Fruit fly (Drosophila melanogaster) whole organism, embryonic: ENCODE measurements around the gene CG7432.

Experiments used
- Antp ChIP-seq: fragments of 200-800 bp; sonication (Bioruptor generic); optimal IDR thresholded peaks from 3 replicates; lab custom pipeline; 2016; ENCODE audit warnings: missing biosample characterization, missing genetic modification characterization
- B-H1 ChIP-seq: fragments of 200-800 bp; sonication (Bioruptor generic); IDR thresholded peaks from 3 replicates; pipeline ENCODE4 v1.3.6; 2022; ENCODE audit warnings: missing biosample characterization, missing genetic modification characterization
- CG10147 ChIP-seq: fragments of 200-800 bp; sonication (Bioruptor generic); optimal IDR thresholded peaks from 2 replicates; lab custom pipeline; 2019; ENCODE audit warnings: missing biosample characterization, mild to moderate bottlenecking, missing genetic modification characterization, moderate library complexity
- CG11085 ChIP-seq: fragments of 200-800 bp; sonication (Bioruptor generic); IDR thresholded peaks from 2 replicates; pipeline ENCODE4 v1.3.6; 2022; ENCODE audit warnings: missing biosample characterization, missing genetic modification characterization
- CG11398 ChIP-seq: fragments of 200-800 bp; sonication (Bioruptor generic); optimal IDR thresholded peaks from 2 replicates; lab custom pipeline; 2016; ENCODE audit warnings: missing biosample characterization, missing genetic modification characterization
- CG11560 ChIP-seq: fragments of 200-800 bp; sonication (Bioruptor generic); IDR thresholded peaks from 3 replicates; pipeline ENCODE4 v1.3.6; 2022; ENCODE audit warnings: missing biosample characterization, missing genetic modification characterization
- CG12219 ChIP-seq: fragments of 200-800 bp; sonication (Bioruptor generic); optimal IDR thresholded peaks from 3 replicates; lab custom pipeline; 2018; ENCODE audit warnings: missing biosample characterization, mild to moderate bottlenecking, missing genetic modification characterization
- CG13296 ChIP-seq: fragments of 200-800 bp; sonication (Bioruptor generic); optimal IDR thresholded peaks from 3 replicates; lab custom pipeline; 2018; ENCODE audit warnings: missing biosample characterization, mild to moderate bottlenecking, missing genetic modification characterization
- CG15514 ChIP-seq: fragments of 200-800 bp; sonication (Bioruptor generic); optimal IDR thresholded peaks from 3 replicates; lab custom pipeline; 2017; ENCODE audit warnings: missing biosample characterization, missing genetic modification characterization, mild to moderate bottlenecking, moderate library complexity, missing genetic modification reagents
- CG15601 ChIP-seq: fragments of 200-800 bp; sonication (Bioruptor generic); optimal IDR thresholded peaks from 3 replicates; lab custom pipeline; 2019; ENCODE audit warnings: missing biosample characterization, mild to moderate bottlenecking, missing genetic modification characterization, moderate library complexity
- CG1647 ChIP-seq: fragments of 200-800 bp; sonication (Bioruptor generic); optimal IDR thresholded peaks from 3 replicates; lab custom pipeline; 2016; ENCODE audit warnings: missing biosample characterization, missing genetic modification characterization
- CG16779 ChIP-seq: fragments of 200-800 bp; sonication (Bioruptor generic); IDR thresholded peaks from 2 replicates; pipeline ENCODE4 v1.3.6; 2022; ENCODE audit warnings: missing biosample characterization, missing genetic modification characterization
- CG17829 ChIP-seq: fragments of 200-800 bp; optimal IDR thresholded peaks from 2 replicates; lab custom pipeline; 2019; ENCODE audit warnings: missing biosample characterization, mild to moderate bottlenecking, missing genetic modification characterization, moderate library complexity
- CG2199 ChIP-seq: fragments of 200-800 bp; sonication (Bioruptor generic); IDR thresholded peaks from 3 replicates; pipeline ENCODE4 v1.3.6; 2022; ENCODE audit warnings: missing biosample characterization, missing genetic modification characterization
- CG4360 ChIP-seq: fragments of 200-800 bp; sonication (Bioruptor generic); IDR thresholded peaks from 2 replicates; pipeline ENCODE4 v1.3.6; 2022; ENCODE audit warnings: missing biosample characterization, missing genetic modification characterization
- CG6689 ChIP-seq: fragments of 200-800 bp; sonication (Bioruptor generic); IDR thresholded peaks from 2 replicates; pipeline ENCODE4 v1.3.6; 2022; ENCODE audit warnings: missing biosample characterization, missing genetic modification characterization
- CG7556 ChIP-seq: fragments of 200-800 bp; sonication (Bioruptor generic); optimal IDR thresholded peaks from 2 replicates; lab custom pipeline; 2017; ENCODE audit warnings: missing biosample characterization, mild to moderate bottlenecking, missing genetic modification characterization
- CG9817 ChIP-seq: fragments of 200-800 bp; sonication (Bioruptor generic); optimal IDR thresholded peaks from 2 replicates; lab custom pipeline; 2018; ENCODE audit warnings: missing biosample characterization, mild to moderate bottlenecking, missing genetic modification characterization, moderate library complexity
- CG9932 ChIP-seq: fragments of 200-800 bp; sonication (Bioruptor generic); IDR thresholded peaks from 2 replicates; pipeline ENCODE4 v1.3.6; 2022; ENCODE audit warnings: missing biosample characterization, missing genetic modification characterization
- Dad ChIP-seq: fragments of 200-800 bp; sonication (Bioruptor generic); optimal IDR thresholded peaks from 3 replicates; lab custom pipeline; 2016; ENCODE audit warnings: missing biosample characterization, missing genetic modification characterization
- Doc2 ChIP-seq: fragments of 200-800 bp; sonication (Bioruptor generic); IDR thresholded peaks from 2 replicates; pipeline ENCODE4 v1.3.6; 2022; ENCODE audit warnings: missing biosample characterization, missing genetic modification characterization
- Fer1 ChIP-seq: fragments of 200-800 bp; sonication (Bioruptor generic); optimal IDR thresholded peaks from 2 replicates; lab custom pipeline; 2017; ENCODE audit warnings: missing biosample characterization, mild to moderate bottlenecking, missing genetic modification characterization
- Fer3 ChIP-seq: fragments of 200-800 bp; sonication (Bioruptor generic); optimal IDR thresholded peaks from 2 replicates; lab custom pipeline; 2018; ENCODE audit warnings: missing biosample characterization, mild to moderate bottlenecking, missing genetic modification characterization, moderate library complexity
- Gsc ChIP-seq: fragments of 200-800 bp; sonication (Bioruptor generic); IDR thresholded peaks from 2 replicates; pipeline ENCODE4 v1.3.6; 2022; ENCODE audit warnings: missing biosample characterization, missing genetic modification characterization
- HLH54F ChIP-seq: fragments of 200-800 bp; sonication (Bioruptor generic); optimal IDR thresholded peaks from 3 replicates; lab custom pipeline; 2016; ENCODE audit warnings: missing biosample characterization, missing genetic modification characterization
- Hmx ChIP-seq: fragments of 200-800 bp; sonication (Bioruptor generic); optimal IDR thresholded peaks from 2 replicates; lab custom pipeline; 2016; ENCODE audit warnings: missing biosample characterization, missing genetic modification characterization
- MBD-R2 ChIP-seq: fragments of 200-800 bp; sonication (Bioruptor generic); IDR thresholded peaks from 2 replicates; pipeline ENCODE4 v1.3.6; 2022; ENCODE audit warnings: missing biosample characterization, missing genetic modification characterization
- Mrtf ChIP-seq: fragments of 200-800 bp; sonication (Bioruptor generic); IDR thresholded peaks from 3 replicates; pipeline ENCODE4 v1.3.6; 2022; ENCODE audit warnings: missing biosample characterization, missing genetic modification characterization
- Nf-YC ChIP-seq: fragments of 200-800 bp; optimal IDR thresholded peaks from 3 replicates; lab custom pipeline; 2019; ENCODE audit warnings: missing biosample characterization, mild to moderate bottlenecking, missing genetic modification characterization, moderate library complexity
- Oli ChIP-seq: fragments of 200-800 bp; sonication (Bioruptor generic); optimal IDR thresholded peaks from 2 replicates; lab custom pipeline; 2018; ENCODE audit warnings: missing biosample characterization, mild to moderate bottlenecking, missing genetic modification characterization, moderate library complexity
- Pdp1 ChIP-seq, 2 experiments: fragments of 200-800 bp; sonication (Bioruptor generic); optimal IDR thresholded peaks; 3 replicates each; lab custom pipeline; 2016; ENCODE audit warnings: missing biosample characterization in 2 of 2, missing genetic modification characterization in 2 of 2, mild to moderate bottlenecking in 1 of 2, moderate library complexity in 1 of 2
- Ptx1 ChIP-seq: fragments of 200-800 bp; sonication (Bioruptor generic); IDR thresholded peaks from 2 replicates; pipeline ENCODE4 v1.3.6; 2022; ENCODE audit warnings: missing biosample characterization, missing genetic modification characterization
- az2 ChIP-seq: fragments of 200-800 bp; sonication (Bioruptor generic); optimal IDR thresholded peaks from 3 replicates; lab custom pipeline; 2016; ENCODE audit warnings: missing biosample characterization, missing genetic modification characterization
- bcd ChIP-seq: fragments of 200-800 bp; sonication (Bioruptor generic); optimal IDR thresholded peaks from 2 replicates; lab custom pipeline; 2017; ENCODE audit warnings: missing biosample characterization, mild to moderate bottlenecking, missing genetic modification characterization
- her ChIP-seq: fragments of 200-800 bp; sonication (Bioruptor generic); optimal IDR thresholded peaks from 2 replicates; lab custom pipeline; 2016; ENCODE audit warnings: missing biosample characterization, missing genetic modification characterization
- kni ChIP-seq: fragments of 200-800 bp; sonication (Bioruptor generic); optimal IDR thresholded peaks from 3 replicates; lab custom pipeline; 2017; ENCODE audit warnings: mild to moderate bottlenecking, missing biosample characterization, missing genetic modification reagents, missing genetic modification characterization
- lov ChIP-seq, 2 experiments: fragments of 200-800 bp in 1 of 2; fragments of >200 bp in 1 of 2; sonication (Bioruptor generic) in 1 of 2; IDR thresholded peaks in 1 of 2; optimal IDR thresholded peaks in 1 of 2; 2 replicates in 1 of 2; 3 replicates in 1 of 2; pipeline versions ENCODE4 v1.3.6 to Lab custom; 2017 to 2022; ENCODE audit warnings: missing biosample characterization in 1 of 2, missing genetic modification characterization in 1 of 2
- maf-S ChIP-seq: fragments of 200-800 bp; sonication (Bioruptor generic); optimal IDR thresholded peaks from 2 replicates; lab custom pipeline; 2016; ENCODE audit warnings: missing biosample characterization, missing genetic modification characterization
- onecut ChIP-seq: fragments of 200-800 bp; sonication (Bioruptor generic); IDR thresholded peaks from 2 replicates; pipeline ENCODE4 v1.3.6; 2022; ENCODE audit warnings: missing biosample characterization, missing genetic modification characterization
- run ChIP-seq: fragments of 200-800 bp; sonication (Bioruptor generic); optimal IDR thresholded peaks from 3 replicates; lab custom pipeline; 2018; ENCODE audit warnings: missing biosample characterization, mild to moderate bottlenecking, missing genetic modification characterization
- scrt ChIP-seq: fragments of 200-800 bp; sonication (Bioruptor generic); optimal IDR thresholded peaks from 2 replicates; lab custom pipeline; 2018; ENCODE audit warnings: missing biosample characterization, mild to moderate bottlenecking, missing genetic modification characterization, moderate library complexity
- sima ChIP-seq: fragments of 200-800 bp; sonication (Bioruptor generic); optimal IDR thresholded peaks from 2 replicates; lab custom pipeline; 2016; ENCODE audit warnings: missing biosample characterization, missing genetic modification characterization
- slou ChIP-seq: fragments of 200-800 bp; sonication (Bioruptor generic); optimal IDR thresholded peaks from 3 replicates; lab custom pipeline; 2016; ENCODE audit warnings: missing biosample characterization, missing genetic modification characterization
- sqz ChIP-seq: fragments of 200-800 bp; sonication (Bioruptor generic); optimal IDR thresholded peaks from 3 replicates; lab custom pipeline; 2018; ENCODE audit warnings: missing biosample characterization, mild to moderate bottlenecking, missing genetic modification characterization
- ssp ChIP-seq: fragments of 200-800 bp; sonication (Bioruptor generic); IDR thresholded peaks from 2 replicates; pipeline ENCODE4 v1.3.6; 2022; ENCODE audit warnings: missing biosample characterization, missing genetic modification characterization
- sug ChIP-seq: fragments of 200-800 bp; optimal IDR thresholded peaks from 2 replicates; lab custom pipeline; 2019; ENCODE audit warnings: missing biosample characterization, mild to moderate bottlenecking, missing genetic modification characterization, moderate library complexity
- tgo ChIP-seq: fragments of 200-800 bp; sonication (Bioruptor generic); IDR thresholded peaks from 3 replicates; pipeline ENCODE4 v1.3.6; 2022; ENCODE audit warnings: missing biosample characterization, missing genetic modification characterization
- vvl ChIP-seq: fragments of 200-800 bp; sonication (Bioruptor generic); IDR thresholded peaks from 2 replicates; pipeline ENCODE4 v1.3.6; 2022; ENCODE audit warnings: missing biosample characterization, missing genetic modification characterization
- zen2 ChIP-seq: fragments of 200-800 bp; sonication (Bioruptor generic); IDR thresholded peaks from 3 replicates; pipeline ENCODE4 v1.3.6; 2022; ENCODE audit warnings: missing biosample characterization, missing genetic modification characterization; ENCODE audit not compliant: partially characterized antibody

Gene CG7432

dm6 chr3R:19644094-19644900 lies 20.5 kb upstream of the CG7432 start, which contains the start of gene Vha13 (continued):
- no peak for TF ChIP-seq CG11085 (GFP tag; lab: Robert Waterston, UW)
- peak; percentile 36 for TF ChIP-seq CG15514 (GFP tag; lab: Kevin White, UChicago)
- no peak for TF ChIP-seq B-H1 (GFP tag; lab: Robert Waterston, UW)
- TF ChIP-seq CG9932 (GFP tag; lab: Robert Waterston, UW) = peak; percentile 91
- TF ChIP-seq CG2199 (GFP tag; lab: Robert Waterston, UW) = 0 out of 3 replicates have a peak, but pooled peaks have one; percentile 60
- peak; percentile 28 for TF ChIP-seq sug (tag; lab: Kevin White, UChicago)
- no peak for TF ChIP-seq CG6689 (GFP tag; lab: Robert Waterston, UW)
- no peak for TF ChIP-seq Doc2 (GFP tag; lab: Robert Waterston, UW)
- peak; percentile 42; the same call in 2 of the 3 replicates for TF ChIP-seq tgo (GFP tag; lab: Robert Waterston, UW)
- TF ChIP-seq CG15601 (tag; lab: Kevin White, UChicago) = peak; percentile 30
- peak; percentile 77 for TF ChIP-seq vvl (GFP tag; lab: Robert Waterston, UW)
- TF ChIP-seq Dad (GFP tag; lab: Kevin White, UChicago) = peak; percentile 31
- TF ChIP-seq CG1647 (GFP tag; lab: Kevin White, UChicago) = peak; percentile 39
- TF ChIP-seq HLH54F = peak; percentile 35
- TF ChIP-seq Oli = no peak
- TF ChIP-seq onecut = peak; percentile 61
- peak; percentile 64 for TF ChIP-seq Antp (GFP tag; lab: Kevin White, UChicago)
- TF ChIP-seq zen2 (GFP tag; lab: Robert Waterston, UW) = 0 out of 3 replicates have a peak, but pooled peaks have one; percentile 3
- TF ChIP-seq her (GFP tag; lab: Kevin White, UChicago) = peak; percentile 57
- peak; percentile 22 for TF ChIP-seq Nf-YC (tag; lab: Kevin White, UChicago)
- no peak for TF ChIP-seq Gsc
- peak; percentile 18 for TF ChIP-seq az2 (GFP tag; lab: Kevin White, UChicago)
- peak; percentile 0 for TF ChIP-seq slou (GFP tag; lab: Kevin White, UChicago)
- no peak for TF ChIP-seq CG4360 (GFP tag; lab: Robert Waterston, UW)
- no peak for TF ChIP-seq bcd (GFP tag; lab: Kevin White, UChicago)
- TF ChIP-seq Ptx1 (GFP tag; lab: Robert Waterston, UW) = peak; percentile 68
- no peak for TF ChIP-seq sqz
- no peak for TF ChIP-seq CG11398 (GFP tag; lab: Kevin White, UChicago)
- TF ChIP-seq Hmx (GFP tag; lab: Kevin White, UChicago) = no peak
- TF ChIP-seq Fer3 = peak; percentile 12
- peak; percentile 70 for TF ChIP-seq CG13296 (GFP tag; lab: Kevin White, UChicago)
- TF ChIP-seq ssp (GFP tag; lab: Robert Waterston, UW) = peak; percentile 55
- TF ChIP-seq Pdp1 (GFP tag; optimal IDR thresholded peaks at IDR 0.05; lab: Kevin White, UChicago) = peak; percentile 14 to 27
- peak; percentile 49 for TF ChIP-seq run (tag; lab: Kevin White, UChicago)
- peak; percentile 34 for TF ChIP-seq CG7556 (GFP tag; lab: Kevin White, UChicago)
- TF ChIP-seq maf-S = peak; percentile 48
- peak; percentile 55 for TF ChIP-seq MBD-R2 (GFP tag; lab: Robert Waterston, UW)
- TF ChIP-seq Mrtf (GFP tag; lab: Robert Waterston, UW) = peak; percentile 51; the same call in 1 of the 3 replicates
- no peak for TF ChIP-seq lov (optimal IDR thresholded peaks at IDR 0.05; lab: Kevin White, UChicago)
- TF ChIP-seq lov (GFP tag; IDR thresholded peaks at IDR 0.05; lab: Robert Waterston, UW) = peak; percentile 82
- TF ChIP-seq sima (GFP tag; lab: Kevin White, UChicago) = no peak
- TF ChIP-seq scrt (GFP tag; lab: Kevin White, UChicago) = peak; percentile 42
- peak; percentile 12 for TF ChIP-seq CG12219 (GFP tag; lab: Kevin White, UChicago)
- TF ChIP-seq Fer1 (GFP tag; lab: Kevin White, UChicago) = peak; percentile 80
- peak; percentile 31 for TF ChIP-seq kni (GFP tag; lab: Kevin White, UChicago)
- no peak for TF ChIP-seq CG16779 (GFP tag; lab: Robert Waterston, UW)
- TF ChIP-seq CG11560 (tag; lab: Robert Waterston, UW) = 0 out of 3 replicates have a peak, but pooled peaks have one; percentile 9
- peak; percentile 34 for TF ChIP-seq CG10147 (GFP tag; lab: Kevin White, UChicago)
- TF ChIP-seq CG17829 (tag; lab: Kevin White, UChicago) = no peak
- peak; percentile 53 for TF ChIP-seq CG9817 (tag; lab: Kevin White, UChicago)
